Fruit fly (Drosophila melanogaster) whole organism, prepupa: ENCODE data around the gene Tdh.

Source experiments
- Blimp-1 ChIP-seq: fragments of 200-800 bp; sonication (Bioruptor generic); optimal IDR thresholded peaks from 3 replicates; lab custom pipeline; 2017; ENCODE audit warnings: missing biosample characterization, missing genetic modification characterization, mild to moderate bottlenecking, moderate library complexity, missing genetic modification reagents
- CG10669 ChIP-seq: fragments of 200-800 bp; sonication (Bioruptor generic); optimal IDR thresholded peaks from 3 replicates; lab custom pipeline; 2018; ENCODE audit warnings: missing biosample characterization, mild to moderate bottlenecking, missing genetic modification characterization, moderate library complexity
- CG11294 ChIP-seq: fragments of 200-800 bp; sonication (Bioruptor generic); IDR thresholded peaks from 2 replicates; pipeline ENCODE4 v1.3.6; 2022; ENCODE audit warnings: missing biosample characterization, missing genetic modification characterization
- CG11762 ChIP-seq: fragments of 200-800 bp; sonication (Bioruptor generic); optimal IDR thresholded peaks from 3 replicates; lab custom pipeline; 2016; ENCODE audit warnings: missing biosample characterization, missing genetic modification characterization; ENCODE audit not compliant: insufficient read depth
- CG15336 ChIP-seq: fragments of 200-800 bp; sonication (Bioruptor generic); IDR thresholded peaks from 2 replicates; pipeline ENCODE4 v1.3.6; 2022; ENCODE audit warnings: missing biosample characterization, missing genetic modification characterization
- CG1621 ChIP-seq: fragments of 200-800 bp; sonication (Bioruptor generic); optimal IDR thresholded peaks from 3 replicates; lab custom pipeline; 2018; ENCODE audit warnings: missing biosample characterization, mild to moderate bottlenecking, missing genetic modification characterization
- CG16779 ChIP-seq: fragments of 200-800 bp; sonication (Bioruptor generic); optimal IDR thresholded peaks from 3 replicates; lab custom pipeline; 2017; ENCODE audit warnings: missing biosample characterization, mild to moderate bottlenecking, missing genetic modification characterization
- CG3032 ChIP-seq: fragments of 200-800 bp; optimal IDR thresholded peaks from 2 replicates; lab custom pipeline; 2019; ENCODE audit warnings: missing biosample characterization, mild to moderate bottlenecking, missing genetic modification characterization, moderate library complexity
- CG31627 ChIP-seq: fragments of 200-800 bp; sonication (Bioruptor generic); optimal IDR thresholded peaks from 3 replicates; lab custom pipeline; 2016; ENCODE audit warnings: missing biosample characterization, missing genetic modification characterization
- CG32006 ChIP-seq: fragments of 200-800 bp; sonication (Bioruptor generic); optimal IDR thresholded peaks from 3 replicates; lab custom pipeline; 2017; ENCODE audit warnings: missing biosample characterization, mild to moderate bottlenecking, missing genetic modification characterization
- CG34406 ChIP-seq: fragments of 200-800 bp; sonication (Bioruptor generic); optimal IDR thresholded peaks from 3 replicates; lab custom pipeline; 2016; ENCODE audit warnings: missing biosample characterization, missing genetic modification characterization
- CG3919 ChIP-seq: fragments of 200-800 bp; sonication (Bioruptor generic); optimal IDR thresholded peaks from 3 replicates; lab custom pipeline; 2016; ENCODE audit warnings: missing biosample characterization, missing genetic modification characterization
- CG4318 ChIP-seq: fragments of 200-800 bp; sonication (Bioruptor generic); optimal IDR thresholded peaks from 3 replicates; lab custom pipeline; 2017; ENCODE audit warnings: missing biosample characterization, mild to moderate bottlenecking, missing genetic modification characterization
- CG6163 ChIP-seq: fragments of 200-800 bp; sonication (Bioruptor generic); IDR thresholded peaks from 3 replicates; pipeline ENCODE4 v1.3.6; 2022; ENCODE audit warnings: missing biosample characterization, missing genetic modification characterization
- CG6808 ChIP-seq: fragments of 200-800 bp; sonication (Bioruptor generic); optimal IDR thresholded peaks from 3 replicates; lab custom pipeline; 2017; ENCODE audit warnings: missing biosample characterization, missing genetic modification characterization, mild to moderate bottlenecking, moderate library complexity, missing genetic modification reagents
- CG6854 ChIP-seq: fragments of 200-800 bp; sonication (Bioruptor generic); optimal IDR thresholded peaks from 2 replicates; lab custom pipeline; 2017; ENCODE audit warnings: missing biosample characterization, mild to moderate bottlenecking, missing genetic modification characterization
- CG7368 ChIP-seq: fragments of 200-800 bp; sonication (Bioruptor generic); optimal IDR thresholded peaks from 3 replicates; lab custom pipeline; 2016; ENCODE audit warnings: missing biosample characterization, missing genetic modification characterization
- CG8119 ChIP-seq: fragments of 200-800 bp; sonication (Bioruptor generic); IDR thresholded peaks from 3 replicates; pipeline ENCODE4 v1.3.6; 2022; ENCODE audit warnings: missing biosample characterization, missing genetic modification characterization
- CG8319 ChIP-seq: fragments of 200-800 bp; sonication (Bioruptor generic); optimal IDR thresholded peaks from 3 replicates; lab custom pipeline; 2016; ENCODE audit warnings: missing biosample characterization, missing genetic modification characterization
- CG8632 ChIP-seq: fragments of 200-800 bp; sonication (Bioruptor generic); optimal IDR thresholded peaks from 3 replicates; lab custom pipeline; 2016; ENCODE audit warnings: missing biosample characterization, missing genetic modification characterization
- CG9139 ChIP-seq: fragments of 200-800 bp; sonication (Bioruptor generic); optimal IDR thresholded peaks from 3 replicates; lab custom pipeline; 2017; ENCODE audit warnings: missing biosample characterization, mild to moderate bottlenecking, missing genetic modification characterization
- Eip75B ChIP-seq: fragments of 200-800 bp; sonication (Bioruptor generic); optimal IDR thresholded peaks from 3 replicates; lab custom pipeline; 2016; ENCODE audit warnings: missing biosample characterization, missing genetic modification characterization
- Eip93F ChIP-seq: fragments of 200-800 bp; sonication (Bioruptor generic); optimal IDR thresholded peaks from 2 replicates; lab custom pipeline; 2016; ENCODE audit warnings: missing biosample characterization, mild to moderate bottlenecking, missing genetic modification characterization
- Ets21C ChIP-seq: fragments of 200-800 bp; sonication (Bioruptor generic); optimal IDR thresholded peaks from 3 replicates; lab custom pipeline; 2016; ENCODE audit warnings: missing biosample characterization, missing genetic modification characterization
- Ets96B ChIP-seq: fragments of 200-800 bp; optimal IDR thresholded peaks from 2 replicates; lab custom pipeline; 2019; ENCODE audit warnings: missing biosample characterization, mild to moderate bottlenecking, missing genetic modification characterization, moderate library complexity
- Gug ChIP-seq: fragments of 200-800 bp; sonication (Bioruptor generic); IDR thresholded peaks from 2 replicates; pipeline ENCODE4 v1.3.6; 2022; ENCODE audit warnings: missing biosample characterization, missing genetic modification characterization
- Hr38 ChIP-seq: sonication (Bioruptor generic); optimal IDR thresholded peaks from 2 replicates; lab custom pipeline; 2016; ENCODE audit warnings: missing biosample characterization, missing genetic modification characterization
- Hr39 ChIP-seq: fragments of 200-800 bp; sonication (Bioruptor generic); optimal IDR thresholded peaks from 2 replicates; lab custom pipeline; 2016; ENCODE audit warnings: missing biosample characterization, missing genetic modification characterization
- Hr4 ChIP-seq: fragments of 200-800 bp; sonication (Bioruptor generic); optimal IDR thresholded peaks from 3 replicates; lab custom pipeline; 2016; ENCODE audit warnings: missing biosample characterization, missing genetic modification characterization
- Lpt ChIP-seq: fragments of 200-800 bp; sonication (Bioruptor generic); optimal IDR thresholded peaks from 3 replicates; lab custom pipeline; 2016; ENCODE audit warnings: missing biosample characterization, missing genetic modification characterization
- Met ChIP-seq: fragments of 200-800 bp; sonication (Bioruptor generic); optimal IDR thresholded peaks from 3 replicates; lab custom pipeline; 2016; ENCODE audit warnings: missing biosample characterization, missing genetic modification characterization
- OdsH ChIP-seq: fragments of 200-800 bp; sonication (Bioruptor generic); optimal IDR thresholded peaks from 3 replicates; lab custom pipeline; 2016; ENCODE audit warnings: missing biosample characterization, missing genetic modification characterization
- Smox ChIP-seq: fragments of 200-800 bp; sonication (Bioruptor generic); optimal IDR thresholded peaks from 3 replicates; lab custom pipeline; 2016; ENCODE audit warnings: missing biosample characterization, missing genetic modification characterization
- Sox102F ChIP-seq: fragments of 200-800 bp; sonication (Bioruptor generic); optimal IDR thresholded peaks from 2 replicates; lab custom pipeline; 2016; ENCODE audit warnings: missing biosample characterization, mild to moderate bottlenecking, missing genetic modification characterization
- Sox14 ChIP-seq: fragments of 200-800 bp; sonication (Bioruptor generic); optimal IDR thresholded peaks from 3 replicates; lab custom pipeline; 2016; ENCODE audit warnings: missing biosample characterization, missing genetic modification characterization
- Sox15 ChIP-seq: fragments of 200-800 bp; sonication (Bioruptor generic); optimal IDR thresholded peaks from 3 replicates; lab custom pipeline; 2016; ENCODE audit warnings: missing biosample characterization, missing genetic modification characterization
- acj6 ChIP-seq: fragments of 200-800 bp; sonication (Bioruptor generic); optimal IDR thresholded peaks from 3 replicates; lab custom pipeline; 2016; ENCODE audit warnings: missing biosample characterization, missing genetic modification characterization
- cyc ChIP-seq: fragments of 200-800 bp; sonication (Bioruptor generic); optimal IDR thresholded peaks from 3 replicates; lab custom pipeline; 2016; ENCODE audit warnings: missing biosample characterization, missing genetic modification characterization
- dac ChIP-seq: fragments of 200-800 bp; sonication (Bioruptor generic); optimal IDR thresholded peaks from 2 replicates; lab custom pipeline; 2017; ENCODE audit warnings: missing biosample characterization, mild to moderate bottlenecking, missing genetic modification characterization
- dsx ChIP-seq: fragments of 200-800 bp; optimal IDR thresholded peaks from 3 replicates; lab custom pipeline; 2019; ENCODE audit warnings: missing biosample characterization, mild to moderate bottlenecking, missing genetic modification characterization, moderate library complexity; ENCODE audit not compliant: poor library complexity, severe bottlenecking
- eg ChIP-seq: fragments of 200-800 bp; sonication (Bioruptor generic); IDR thresholded peaks from 3 replicates; pipeline ENCODE4 v1.3.6; 2022; ENCODE audit warnings: missing biosample characterization, missing genetic modification characterization
- fd59A ChIP-seq: fragments of 200-800 bp; sonication (Bioruptor generic); optimal IDR thresholded peaks from 2 replicates; lab custom pipeline; 2017; ENCODE audit warnings: missing biosample characterization, mild to moderate bottlenecking, missing genetic modification characterization, missing genetic modification reagents
- fd85E ChIP-seq: fragments of 200-800 bp; sonication (Bioruptor generic); optimal IDR thresholded peaks from 3 replicates; lab custom pipeline; 2016; ENCODE audit warnings: missing biosample characterization, missing genetic modification characterization
- fkh ChIP-seq: fragments of 200-800 bp; sonication (Bioruptor generic); optimal IDR thresholded peaks from 3 replicates; lab custom pipeline; 2017; ENCODE audit warnings: missing biosample characterization, mild to moderate bottlenecking, missing genetic modification characterization, moderate library complexity
- lz ChIP-seq: fragments of 200-800 bp; sonication (Bioruptor generic); optimal IDR thresholded peaks from 3 replicates; lab custom pipeline; 2016; ENCODE audit warnings: missing biosample characterization, missing genetic modification characterization
- net ChIP-seq: fragments of 200-800 bp; sonication (Bioruptor generic); optimal IDR thresholded peaks from 3 replicates; lab custom pipeline; 2016; ENCODE audit warnings: missing biosample characterization, missing genetic modification characterization
- salr ChIP-seq, 2 experiments: fragments of 200-800 bp; sonication (Bioruptor generic); optimal IDR thresholded peaks; 3 replicates each; lab custom pipeline; 2016 to 2018; ENCODE audit warnings: missing biosample characterization in 2 of 2, missing genetic modification characterization in 2 of 2, mild to moderate bottlenecking in 1 of 2
- ss ChIP-seq, 2 experiments: fragments of 200-800 bp; sonication (Bioruptor generic); optimal IDR thresholded peaks; 2 replicates in 1 of 2; 3 replicates in 1 of 2; lab custom pipeline; 2017 to 2018; ENCODE audit warnings: mild to moderate bottlenecking in 2 of 2, missing biosample characterization in 2 of 2, missing genetic modification characterization in 2 of 2, moderate library complexity in 1 of 2
- topi ChIP-seq: fragments of 200-800 bp; sonication (Bioruptor generic); optimal IDR thresholded peaks from 3 replicates; lab custom pipeline; 2016; ENCODE audit warnings: missing biosample characterization, missing genetic modification characterization
- vri ChIP-seq: fragments of 200-800 bp; sonication (Bioruptor generic); optimal IDR thresholded peaks from 3 replicates; lab custom pipeline; 2016; ENCODE audit warnings: missing biosample characterization, mild to moderate bottlenecking, missing genetic modification characterization

Gene Tdh

DNA sequence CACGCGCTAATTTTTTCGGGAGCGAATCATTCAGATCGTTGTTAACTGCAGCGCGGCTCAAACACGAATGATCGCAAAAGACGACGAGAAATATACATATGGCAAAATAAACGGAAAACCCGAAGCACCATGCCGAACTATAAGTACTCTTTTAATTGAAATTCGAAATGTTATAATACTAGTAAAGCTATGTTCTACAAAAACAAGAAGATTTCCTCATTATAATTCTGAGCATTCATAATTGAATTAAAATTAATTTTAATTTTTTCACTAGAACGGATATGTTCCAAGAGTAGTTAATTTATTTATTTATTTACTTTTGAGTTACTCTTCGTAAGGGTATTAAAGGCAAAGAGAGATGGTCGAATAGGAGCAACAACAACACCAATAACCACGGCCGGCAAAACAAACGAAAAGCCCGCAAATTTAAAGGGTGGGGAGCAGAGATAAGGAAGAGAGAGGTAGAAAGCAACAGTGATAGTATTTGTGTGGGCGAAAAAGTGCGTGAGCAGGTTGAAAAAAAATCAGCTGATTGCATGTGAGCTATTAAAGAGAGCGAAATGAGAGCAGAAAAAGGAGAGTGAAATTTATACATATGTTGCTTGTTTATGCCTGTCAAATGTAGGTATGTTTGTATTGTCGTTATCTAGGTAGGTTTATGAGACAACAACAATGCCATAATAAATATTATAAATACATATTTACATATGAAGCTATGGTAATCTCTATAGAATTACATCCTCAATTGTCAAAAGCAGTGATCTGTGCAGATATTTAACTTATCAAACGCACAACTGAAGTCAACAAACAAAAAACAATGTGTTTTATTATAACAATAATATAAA, 26.9 kb downstream of the Tdh start:
- TF ChIP-seq Blimp-1 (GFP tag; lab: Kevin White, UChicago) (peak; percentile 75), salr (GFP tag; optimal IDR thresholded peaks at IDR 0.05; lab: Kevin White, UChicago) (peak; percentile 23 to 88), CG32006 (peak; percentile 90), CG15336 (peak; percentile 97), CG10669 (GFP tag; lab: Kevin White, UChicago) (peak; percentile 83), Hr38 (no peak), CG8319 (GFP tag; lab: Kevin White, UChicago) (peak; percentile 74), Sox102F (peak; percentile 92), CG3032 (tag; lab: Kevin White, UChicago) (peak; percentile 86), CG9139 (peak; percentile 84), vri (GFP tag; lab: Kevin White, UChicago) (peak; percentile 86), OdsH (GFP tag; lab: Kevin White, UChicago) (peak; percentile 88), Lpt (GFP tag; lab: Kevin White, UChicago) (peak; percentile 74), CG34406 (peak; percentile 95), fd85E (GFP tag; lab: Kevin White, UChicago) (peak; percentile 41), CG31627 (GFP tag; lab: Kevin White, UChicago) (peak; percentile 85), Eip75B (GFP tag; lab: Kevin White, UChicago) (peak; percentile 92), ss (GFP tag; optimal IDR thresholded peaks at IDR 0.05; lab: Kevin White, UChicago) (peak; percentile 75 to 88), Hr4 (GFP tag; lab: Kevin White, UChicago) (peak; percentile 93), topi (GFP tag; lab: Kevin White, UChicago) (peak; percentile 95), dsx (peak; percentile 87), Sox15 (GFP tag; lab: Kevin White, UChicago) (peak; percentile 83), CG1621 (tag; lab: Kevin White, UChicago) (no peak), CG6163 (GFP tag; lab: Robert Waterston, UW) (peak; percentile 90), dac (GFP tag; lab: Kevin White, UChicago) (peak; percentile 47), CG7368 (GFP tag; lab: Kevin White, UChicago) (peak; percentile 83), Hr39 (GFP tag; lab: Kevin White, UChicago) (peak; percentile 79), Met (GFP tag; lab: Kevin White, UChicago) (peak; percentile 94), CG11294 (GFP tag; lab: Robert Waterston, UW) (peak; percentile 60), CG3919 (GFP tag; lab: Kevin White, UChicago) (peak; percentile 91), Smox (GFP tag; lab: Kevin White, UChicago) (peak; percentile 92), CG8119 (peak; percentile 95), lz (peak; percentile 90), net (GFP tag; lab: Kevin White, UChicago) (peak; percentile 93), CG6854 (GFP tag; lab: Kevin White, UChicago) (peak; percentile 84), eg (GFP tag; lab: Robert Waterston, UW) (peak; percentile 92), Sox14 (peak; percentile 86), CG6808 (GFP tag; lab: Kevin White, UChicago) (peak; percentile 80), Eip93F (peak; percentile 61), CG16779 (peak; percentile 83), acj6 (GFP tag; lab: Kevin White, UChicago) (peak; percentile 90), CG8632 (peak; percentile 92), Ets21C (GFP tag; lab: Kevin White, UChicago) (peak; percentile 80), fkh (GFP tag; lab: Kevin White, UChicago) (peak; percentile 76), CG4318 (peak; percentile 68), fd59A (GFP tag; lab: Kevin White, UChicago) (peak; percentile 66), cyc (GFP tag; lab: Kevin White, UChicago) (peak; percentile 88), Ets96B (tag; lab: Kevin White, UChicago) (peak; percentile 85), CG11762 (GFP tag; lab: Kevin White, UChicago) (peak; percentile 79), Gug (GFP tag; lab: Robert Waterston, UW) (peak; percentile 74)
